Fruit fly (Drosophila melanogaster): Measurements from ENCODE around the gene PGRP-LB.

PGRP-LB gene

DNA sequence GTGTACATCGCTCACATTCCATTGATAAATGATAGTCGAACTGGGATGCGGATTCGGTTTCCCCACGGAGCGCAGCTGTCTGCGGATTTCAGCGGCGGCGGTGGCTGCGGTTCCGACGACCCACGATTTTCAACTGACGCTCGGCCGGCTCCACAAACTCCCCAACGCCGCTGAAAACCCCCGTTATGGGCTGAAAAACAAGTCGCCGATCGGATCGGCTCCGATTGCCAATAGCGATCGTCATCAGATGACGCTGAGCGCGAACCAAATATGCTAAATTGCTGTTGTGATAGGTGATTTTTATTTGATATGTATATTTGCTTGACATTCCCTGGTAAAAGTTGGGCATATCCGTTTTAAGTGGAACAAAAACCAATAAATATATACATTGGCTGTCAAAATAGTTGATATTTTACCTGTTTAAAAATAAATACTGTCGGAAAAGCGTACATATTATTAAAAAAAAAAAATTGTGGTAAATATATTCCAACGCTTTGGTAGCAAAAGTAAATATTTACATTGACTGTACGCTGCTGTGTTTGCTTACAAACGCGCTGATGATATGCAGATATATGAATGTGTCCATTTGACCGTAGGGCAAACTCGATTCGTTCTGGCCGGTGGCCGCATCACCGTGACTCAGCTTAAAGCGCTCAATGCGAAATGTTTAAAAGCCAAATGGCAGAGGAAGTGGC is 6.0 kb downstream of the PGRP-LB start (continued):
- peak; percentile 63 for TF ChIP-seq Deaf1 (tag; optimal IDR thresholded peaks at IDR 0.05)
- TF ChIP-seq Dll (GFP tag; IDR thresholded peaks at IDR 0.05; ENCODE audit: partially characterized antibody): no peak
- no peak for TF ChIP-seq Lim3 (GFP tag; IDR thresholded peaks at IDR 0.05)
- peak; percentile 31 for TF ChIP-seq nau (GFP tag; optimal IDR thresholded peaks at IDR 0.05)
- no peak for TF ChIP-seq sc (optimal IDR thresholded peaks at IDR 0.05)
- no peak for TF ChIP-seq sc (GFP tag; optimal IDR thresholded peaks at IDR 0.05)
- TF ChIP-seq zfh1 (GFP tag; IDR thresholded peaks at IDR 0.05): no peak
- TF ChIP-seq CG2120 (GFP tag; optimal IDR thresholded peaks at IDR 0.05): peak; percentile 91
- peak; percentile 63 for TF ChIP-seq Sox102F (GFP tag; optimal IDR thresholded peaks at IDR 0.05)
- TF ChIP-seq Hand (GFP tag; optimal IDR thresholded peaks at IDR 0.05): no peak
- TF ChIP-seq Abd-B (GFP tag; optimal IDR thresholded peaks at IDR 0.05): peak; percentile 78
- peak; percentile 60 for TF ChIP-seq CG7556 (GFP tag; optimal IDR thresholded peaks at IDR 0.05)
- no peak for TF ChIP-seq psq (GFP tag; optimal IDR thresholded peaks at IDR 0.05)
- TF ChIP-seq CG6791 (GFP tag; IDR thresholded peaks at IDR 0.05; ENCODE audit: partially characterized antibody): no peak
- TF ChIP-seq ara (GFP tag; IDR thresholded peaks at IDR 0.05): no peak
- no peak for TF ChIP-seq lov (optimal IDR thresholded peaks at IDR 0.05)
- TF ChIP-seq lov (GFP tag; IDR thresholded peaks at IDR 0.05): no peak
- TF ChIP-seq ERR (GFP tag; optimal IDR thresholded peaks at IDR 0.05): no peak
- peak; percentile 29 for TF ChIP-seq CG12219 (GFP tag; optimal IDR thresholded peaks at IDR 0.05)
- TF ChIP-seq CG17802 (tag; optimal IDR thresholded peaks at IDR 0.05): no peak
- peak; percentile 46 for TF ChIP-seq Vsx1 (GFP tag; optimal IDR thresholded peaks at IDR 0.05)
- TF ChIP-seq HLH3B (GFP tag; IDR thresholded peaks at IDR 0.05): peak; percentile 30; the same call in 1 of the 2 replicates
- TF ChIP-seq Chrac-16 (GFP tag; optimal IDR thresholded peaks at IDR 0.05): peak; percentile 21
- TF ChIP-seq Mes4 (GFP tag; optimal IDR thresholded peaks at IDR 0.05): no peak
- peak; percentile 34 for TF ChIP-seq slp2 (GFP tag; optimal IDR thresholded peaks at IDR 0.05)
- TF ChIP-seq fd64A (GFP tag; optimal IDR thresholded peaks at IDR 0.05): no peak
- TF ChIP-seq wek (GFP tag; optimal IDR thresholded peaks at IDR 0.05): no peak
- no peak for TF ChIP-seq CG13287 (GFP tag; IDR thresholded peaks at IDR 0.05; ENCODE audit: partially characterized antibody)
- peak; percentile 5 for TF ChIP-seq pb (GFP tag; optimal IDR thresholded peaks at IDR 0.05)
- peak; percentile 58 for TF ChIP-seq CG6689 (GFP tag; IDR thresholded peaks at IDR 0.05)
- TF ChIP-seq CG11560 (tag; IDR thresholded peaks at IDR 0.05): peak; percentile 41; the same call in 1 of the 3 replicates
- no peak for TF ChIP-seq CG6175 (GFP tag; IDR thresholded peaks at IDR 0.05)
- peak; percentile 76 for TF ChIP-seq CG30403 (GFP tag; optimal IDR thresholded peaks at IDR 0.05)
- no peak for TF ChIP-seq unc-4 (GFP tag; IDR thresholded peaks at IDR 0.05; ENCODE audit: partially characterized antibody)
- no peak for TF ChIP-seq D (optimal IDR thresholded peaks at IDR 0.05)
- no peak for TF ChIP-seq D (GFP tag; optimal IDR thresholded peaks at IDR 0.05)
- TF ChIP-seq HLHmδ (GFP tag; optimal IDR thresholded peaks at IDR 0.05): no peak
- no peak for TF ChIP-seq z (GFP tag; IDR thresholded peaks at IDR 0.05)
- no peak for TF ChIP-seq Doc2 (GFP tag; IDR thresholded peaks at IDR 0.05)
- TF ChIP-seq CG9437 (GFP tag; optimal IDR thresholded peaks at IDR 0.05): peak; percentile 41
- TF ChIP-seq CG10543 (GFP tag; optimal IDR thresholded peaks at IDR 0.05): peak; percentile 19
- peak; percentile 70 for TF ChIP-seq lilli (GFP tag; optimal IDR thresholded peaks at IDR 0.05)
- TF ChIP-seq Dref (GFP tag; IDR thresholded peaks at IDR 0.05): no peak
- no peak for TF ChIP-seq inv (GFP tag; IDR thresholded peaks at IDR 0.05; ENCODE audit: partially characterized antibody)
- TF ChIP-seq CG1529 (GFP tag; optimal IDR thresholded peaks at IDR 0.05): no peak
- TF ChIP-seq CG2129 (GFP tag; IDR thresholded peaks at IDR 0.05; ENCODE audit: partially characterized antibody): no peak
- no peak for TF ChIP-seq CG8388 (GFP tag; optimal IDR thresholded peaks at IDR 0.05)
- peak; percentile 77 for TF ChIP-seq dysf (GFP tag; IDR thresholded peaks at IDR 0.05)
- peak; percentile 33 for TF ChIP-seq E2f2 (GFP tag; IDR thresholded peaks at IDR 0.05)
- no peak for TF ChIP-seq CG4730 (GFP tag; IDR thresholded peaks at IDR 0.05)
- peak; percentile 68 for TF ChIP-seq CG9727 (GFP tag; optimal IDR thresholded peaks at IDR 0.05)
